Worm (Caenorhabditis elegans): ENCODE results near the gene spig-10.

ce11 chrV:7050153-7050552 lies 44.1 kb downstream of the spig-10 start:
- TF ChIP-seq nhr-2 (tag; optimal IDR thresholded peaks at IDR 0.05) (no peak), tbx-8 (GFP tag; optimal IDR thresholded peaks at IDR 0.05) (no peak), nhr-28 (tag; optimal IDR thresholded peaks at IDR 0.05) (no peak), nhr-237 (tag; optimal IDR thresholded peaks at IDR 0.05) (no peak)

Measured in whole organism, mixed stage, embryonic.